Worm (Caenorhabditis elegans): ENCODE results near the gene tag-164.

ce11 chrIII:13436843-13437242 is 22.5 kb upstream of the tag-164 start, which contains the start of gene F45G2.9:
- TF ChIP-seq elt-3 (tag; optimal IDR thresholded peaks at IDR 0.05) (no peak), pha-4 (tag; optimal IDR thresholded peaks at IDR 0.05) (no peak), ztf-11 (tag; optimal IDR thresholded peaks at IDR 0.05) (no peak), blmp-1 (tag; optimal IDR thresholded peaks at IDR 0.05) (no peak), snpc-4 (tag; optimal IDR thresholded peaks at IDR 0.05) (no peak), nhr-237 (tag; optimal IDR thresholded peaks at IDR 0.05) (no peak), ceh-43 (GFP tag; optimal IDR thresholded peaks at IDR 0.05) (no peak), flh-1 (GFP tag; optimal IDR thresholded peaks at IDR 0.05) (no peak), unc-39 (tag; optimal IDR thresholded peaks at IDR 0.05) (no peak), lin-13 (tag; optimal IDR thresholded peaks at IDR 0.05) (no peak), unc-62 (GFP tag; optimal IDR thresholded peaks at IDR 0.05) (no peak), nhr-28 (tag; optimal IDR thresholded peaks at IDR 0.05) (no peak)
